Worm (Caenorhabditis elegans) whole organism, L4 larva: ENCODE data around the gene pals-18.

Experiments used
- ceh-82 ChIP-seq: sonication (generic microtip); optimal IDR thresholded peaks from 2 replicates; lab custom pipeline; 2017; ENCODE audit warnings: missing biosample characterization, missing genetic modification characterization
- hlh-30 ChIP-seq: sonication (generic microtip); optimal IDR thresholded peaks from 2 replicates; lab custom pipeline; 2017; ENCODE audit warnings: antibody characterized with exemption, mild to moderate bottlenecking, missing genetic modification characterization, missing compliant biosample characterization; ENCODE audit not compliant: insufficient read depth
- lin-15B ChIP-seq: fragments of 150-350 bp; sonication (generic microtip); optimal IDR thresholded peaks from 3 replicates; lab custom pipeline; 2014; ENCODE audit warnings: missing biosample characterization, missing genetic modification characterization
- nhr-237 ChIP-seq: sonication (generic microtip); optimal IDR thresholded peaks from 2 replicates; lab custom pipeline; 2017; ENCODE audit warnings: missing biosample characterization, missing genetic modification characterization
- nhr-41 ChIP-seq: fragments of 200-800 bp; sonication (Bioruptor generic); IDR thresholded peaks from 2 replicates; pipeline ENCODE4 v1.3.6; 2022; ENCODE audit warnings: missing genetic modification reagents, missing genetic modification characterization, missing compliant biosample characterization
- nhr-77 ChIP-seq: fragments of 150-350 bp; optimal IDR thresholded peaks from 2 replicates; lab custom pipeline; 2014; ENCODE audit warnings: missing biosample characterization, missing genetic modification characterization
- spr-1 ChIP-seq: sonication (generic microtip); optimal IDR thresholded peaks from 2 replicates; lab custom pipeline; 2016; ENCODE audit warnings: mild to moderate bottlenecking, missing genetic modification characterization, missing compliant biosample characterization
- unc-39 ChIP-seq: sonication (generic microtip); optimal IDR thresholded peaks from 2 replicates; lab custom pipeline; 2017; ENCODE audit warnings: missing biosample characterization, missing genetic modification characterization
- unc-62 ChIP-seq, 3 experiments: fragments of 150-350 bp in 1 of 3; sonication (generic microtip); optimal IDR thresholded peaks in 2 of 3; peaks in 1 of 3; 1 replicate in 1 of 3; 2 replicates in 2 of 3; lab custom pipeline; 2014 to 2017; ENCODE audit warnings: missing biosample characterization in 3 of 3, missing genetic modification characterization in 3 of 3, missing genetic modification reagents in 3 of 3, missing genotype in 1 of 3
- zag-1 ChIP-seq: fragments of 150-350 bp; optimal IDR thresholded peaks from 2 replicates; lab custom pipeline; 2014; ENCODE audit warnings: missing biosample characterization, missing genetic modification characterization

- TF ChIP-seq nhr-77 = peak; percentile 32
- no peak for TF ChIP-seq nhr-237 (tag; lab: Kevin White, UChicago)
- TF ChIP-seq unc-62 (GFP tag; optimal IDR thresholded peaks at IDR 0.05 in 1 of 2; lab: Kevin White, UChicago) = no peak
- TF ChIP-seq unc-62 (tag; optimal IDR thresholded peaks at IDR 0.05; lab: Kevin White, UChicago) = no peak
- no peak for TF ChIP-seq lin-15B (tag; lab: Kevin White, UChicago)
- no peak for TF ChIP-seq zag-1 (tag; lab: Kevin White, UChicago)
- no peak for TF ChIP-seq nhr-41 (GFP tag; lab: Robert Waterston, UW)
- TF ChIP-seq unc-39 = no peak
- no peak for TF ChIP-seq hlh-30 (tag; lab: Kevin White, UChicago)
- TF ChIP-seq spr-1 (tag; lab: Kevin White, UChicago) = no peak
- no peak for TF ChIP-seq ceh-82 (tag; lab: Kevin White, UChicago)
Measured at ce11 chrIII:1384092-1384491, 19.1 kb upstream of the pals-18 start, which contains the start of the genes fbxa-138 and Y82E9BR.5.
